Worm (Caenorhabditis elegans) whole organism, L4 larva: ENCODE measurements around the gene ZK380.6.

ENCODE experiments used
- ama-1 ChIP-seq: fragments of 150-350 bp; optimal IDR thresholded peaks from 2 replicates; lab custom pipeline; 2014; ENCODE audit warnings: inconsistent platforms, mixed read lengths
- ceh-32 ChIP-seq: sonication (generic microtip); optimal IDR thresholded peaks from 2 replicates; lab custom pipeline; 2016; ENCODE audit warnings: mild to moderate bottlenecking, missing genetic modification characterization, missing compliant biosample characterization; ENCODE audit not compliant: poor library complexity
- duxl-1 ChIP-seq: sonication (generic microtip); optimal IDR thresholded peaks from 2 replicates; lab custom pipeline; 2016; ENCODE audit warnings: mild to moderate bottlenecking, missing genetic modification characterization, moderate library complexity, missing compliant biosample characterization; ENCODE audit not compliant: poor library complexity
- lin-13 ChIP-seq: fragments of 150-350 bp; optimal IDR thresholded peaks from 2 replicates; lab custom pipeline; 2014; ENCODE audit warnings: missing biosample characterization, missing genetic modification reagents, missing genetic modification characterization
- zfp-3 ChIP-seq: fragments of 200-800 bp; sonication (Bioruptor generic); conservative IDR thresholded peaks from 2 replicates; pipeline ENCODE4 v1.3.6; 2022; ENCODE audit warnings: missing genetic modification reagents, missing genetic modification characterization, missing compliant biosample characterization

- TF ChIP-seq ceh-32, result no peak
- no peak for TF ChIP-seq duxl-1
- TF ChIP-seq ama-1 (lab: Kevin White, UChicago), result no peak
- no peak for TF ChIP-seq lin-13 (GFP tag; lab: Kevin White, UChicago)
- no peak for TF ChIP-seq zfp-3 (GFP tag; lab: Robert Waterston, UW)
These were observed 49.6 kb downstream of the ZK380.6 start, which contains the start of gene C36C9.5 for ce11 chrX:1703840-1704239.
